Worm (Caenorhabditis elegans): ENCODE data around the gene Y32H12A.1.

Y32H12A.1 gene

ce11 chrIII:5395746-5396145, 33.7 kb downstream of the Y32H12A.1 start:
- no peak for TF ChIP-seq ceh-82 (tag; optimal IDR thresholded peaks at IDR 0.05)
- no peak for TF ChIP-seq lin-11 (tag; optimal IDR thresholded peaks at IDR 0.05)
- no peak for TF ChIP-seq crh-2 (tag; optimal IDR thresholded peaks at IDR 0.05)
- no peak for TF ChIP-seq unc-62 (GFP tag; optimal IDR thresholded peaks at IDR 0.05)
- no peak for TF ChIP-seq sma-9 (GFP tag; optimal IDR thresholded peaks at IDR 0.05)
- no peak for TF ChIP-seq sma-9 (tag; optimal IDR thresholded peaks at IDR 0.05)
- TF ChIP-seq elt-1 (tag; optimal IDR thresholded peaks at IDR 0.05): no peak
- TF ChIP-seq unc-39 (tag; optimal IDR thresholded peaks at IDR 0.05): no peak
- no peak for TF ChIP-seq snpc-4 (tag; optimal IDR thresholded peaks at IDR 0.05)
- no peak for TF ChIP-seq nhr-237 (tag; optimal IDR thresholded peaks at IDR 0.05)
- no peak for TF ChIP-seq egl-27 (tag; optimal IDR thresholded peaks at IDR 0.05)
- no peak for TF ChIP-seq blmp-1 (tag; optimal IDR thresholded peaks at IDR 0.05; ENCODE audit: insufficient read depth)
- TF ChIP-seq F13H6.1 (tag; optimal IDR thresholded peaks at IDR 0.05): no peak
- no peak for TF ChIP-seq nhr-25 (tag; optimal IDR thresholded peaks at IDR 0.05)
- no peak for TF ChIP-seq fos-1 (tag; optimal IDR thresholded peaks at IDR 0.05)
- no peak for TF ChIP-seq nhr-23 (tag; optimal IDR thresholded peaks at IDR 0.05)
- no peak for TF ChIP-seq peb-1 (tag; optimal IDR thresholded peaks at IDR 0.05)
- no peak for TF ChIP-seq mbf-1 (tag; optimal IDR thresholded peaks at IDR 0.05)
- TF ChIP-seq zag-1 (tag; optimal IDR thresholded peaks at IDR 0.05): no peak
- TF ChIP-seq lin-39 (tag; optimal IDR thresholded peaks at IDR 0.05): no peak

ce11 chrIII:5402419-5402818, 40.4 kb downstream of the Y32H12A.1 start:
- TF ChIP-seq R02D3.7 (tag; optimal IDR thresholded peaks at IDR 0.05): no peak

ce11 chrIII:5404998-5405397, 43.0 kb downstream of the Y32H12A.1 start:
- TF ChIP-seq ztf-4 (tag; optimal IDR thresholded peaks at IDR 0.05) (no peak), sma-9 (GFP tag; optimal IDR thresholded peaks at IDR 0.05) (no peak), sma-9 (tag; optimal IDR thresholded peaks at IDR 0.05) (no peak), nhr-12 (tag; optimal IDR thresholded peaks at IDR 0.05) (no peak), R02D3.7 (tag; optimal IDR thresholded peaks at IDR 0.05) (no peak), dmd-4 (tag; optimal IDR thresholded peaks at IDR 0.05) (no peak), ZK546.5 (tag; optimal IDR thresholded peaks at IDR 0.05) (no peak), alr-1 (tag; optimal IDR thresholded peaks at IDR 0.05) (no peak), nhr-237 (tag; optimal IDR thresholded peaks at IDR 0.05) (no peak), egl-27 (tag; optimal IDR thresholded peaks at IDR 0.05) (no peak), mdl-1 (tag; optimal IDR thresholded peaks at IDR 0.05) (no peak), unc-62 (GFP tag; optimal IDR thresholded peaks at IDR 0.05) (no peak), unc-39 (tag; optimal IDR thresholded peaks at IDR 0.05) (no peak), ama-1 (optimal IDR thresholded peaks at IDR 0.05) (no peak), F13H6.1 (tag; optimal IDR thresholded peaks at IDR 0.05) (no peak), Y55F3AM.14 (GFP tag; optimal IDR thresholded peaks at IDR 0.05) (no peak), sma-3 (GFP tag; optimal IDR thresholded peaks at IDR 0.05) (no peak)

ce11 chrIII:5405628-5406084, 43.6 kb downstream of the Y32H12A.1 start, which contains the start of the genes W03A5.2 and Y32H12A.8:
Gene W03A5.2, plus strand, starts transcription at chrIII:5406034.
Gene Y32H12A.8, minus strand, starts transcription at chrIII:5406037.
- no peak for TF ChIP-seq dmd-4 (tag; optimal IDR thresholded peaks at IDR 0.05)
- peak; percentile 16 for TF ChIP-seq C34F6.9 (tag; optimal IDR thresholded peaks at IDR 0.05)
- peak; percentile 10 for TF ChIP-seq lin-11 (tag; optimal IDR thresholded peaks at IDR 0.05)
- peak; percentile 76 for TF ChIP-seq unc-55 (GFP tag; optimal IDR thresholded peaks at IDR 0.05)
- peak in 1 of 2 experiments; percentile 71 for TF ChIP-seq lsy-2 (tag; optimal IDR thresholded peaks at IDR 0.05)
- no peak for TF ChIP-seq unc-62 (GFP tag; optimal IDR thresholded peaks at IDR 0.05)
- peak; percentile 43 for TF ChIP-seq nhr-129 (tag; optimal IDR thresholded peaks at IDR 0.05)
- no peak for TF ChIP-seq ztf-1 (GFP tag; conservative IDR thresholded peaks at IDR 0.05)
- peak; percentile 80 for TF ChIP-seq gmeb-1 (tag; optimal IDR thresholded peaks at IDR 0.05)
- peak; percentile 26 for TF ChIP-seq crh-2 (tag; optimal IDR thresholded peaks at IDR 0.05)

DNA sequence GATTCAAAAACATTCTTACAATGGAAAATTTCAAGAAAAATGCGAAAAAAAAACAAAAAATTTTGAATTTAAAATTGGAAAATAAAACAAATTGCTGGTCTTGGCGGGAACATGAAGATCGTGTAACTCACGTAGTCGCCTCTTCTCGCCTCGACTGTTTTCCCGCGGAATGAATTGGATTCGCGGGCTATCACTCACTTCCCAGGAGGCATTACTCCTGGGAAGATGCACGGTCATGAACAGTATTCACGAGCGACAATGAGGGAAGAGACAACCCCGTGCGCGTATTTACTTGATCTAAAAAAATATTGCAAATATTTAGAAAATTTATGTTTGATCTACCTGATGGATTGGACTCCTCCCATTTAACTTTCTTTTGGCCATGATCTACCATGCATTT, 44.3 kb downstream of the Y32H12A.1 start:
- TF ChIP-seq mab-5 (tag; optimal IDR thresholded peaks at IDR 0.05): no peak
- TF ChIP-seq zag-1 (tag; optimal IDR thresholded peaks at IDR 0.05): no peak
- no peak for TF ChIP-seq C34F6.9 (tag; optimal IDR thresholded peaks at IDR 0.05)
- TF ChIP-seq aly-2 (tag; optimal IDR thresholded peaks at IDR 0.05): no peak
- TF ChIP-seq nhr-10 (tag; optimal IDR thresholded peaks at IDR 0.05): no peak
- no peak for TF ChIP-seq R02D3.7 (tag; optimal IDR thresholded peaks at IDR 0.05)
- TF ChIP-seq nhr-6 (tag; optimal IDR thresholded peaks at IDR 0.05): no peak
- no peak for TF ChIP-seq egl-27 (tag; optimal IDR thresholded peaks at IDR 0.05)
- no peak for TF ChIP-seq nhr-11 (tag; optimal IDR thresholded peaks at IDR 0.05)
- TF ChIP-seq ama-1 (optimal IDR thresholded peaks at IDR 0.05): no peak
- TF ChIP-seq unc-39 (tag; optimal IDR thresholded peaks at IDR 0.05): no peak
- no peak for TF ChIP-seq unc-55 (GFP tag; optimal IDR thresholded peaks at IDR 0.05)
- TF ChIP-seq alr-1 (tag; optimal IDR thresholded peaks at IDR 0.05): no peak
